Worm (Caenorhabditis elegans) whole organism, early embryonic: ENCODE results near the gene cka-1.

Source experiments
- B0310.2 ChIP-seq: sonication (generic microtip); optimal IDR thresholded peaks from 2 replicates; lab custom pipeline; 2016; ENCODE audit warnings: mild to moderate bottlenecking, missing genetic modification characterization, missing compliant biosample characterization
- F13C5.2 ChIP-seq: sonication (generic microtip); optimal IDR thresholded peaks from 2 replicates; lab custom pipeline; 2017; ENCODE audit warnings: mild to moderate bottlenecking, missing genetic modification characterization, inconsistent platforms, missing compliant biosample characterization
- aly-1 ChIP-seq: sonication (generic microtip); optimal IDR thresholded peaks from 2 replicates; lab custom pipeline; 2016; ENCODE audit warnings: missing genetic modification characterization, missing compliant biosample characterization
- ama-1 ChIP-seq: fragments of 150-350 bp; optimal IDR thresholded peaks from 2 replicates; lab custom pipeline; 2014
- ceh-13 ChIP-seq: fragments of 200-800 bp; sonication (Bioruptor generic); optimal IDR thresholded peaks from 2 replicates; lab custom pipeline; 2018; ENCODE audit warnings: mild to moderate bottlenecking, missing genetic modification characterization, missing compliant biosample characterization
- ets-7 ChIP-seq: sonication (generic microtip); optimal IDR thresholded peaks from 2 replicates; lab custom pipeline; 2016; ENCODE audit warnings: missing genotype, missing genetic modification characterization, missing compliant biosample characterization
- flt-1 ChIP-seq: fragments of 200-800 bp; sonication (Bioruptor generic); IDR thresholded peaks from 2 replicates; pipeline ENCODE4 v1.3.6; 2022; ENCODE audit warnings: missing genetic modification characterization, missing compliant biosample characterization
- hmg-4 ChIP-seq: fragments of 200-800 bp; sonication (Bioruptor generic); optimal IDR thresholded peaks from 2 replicates; lab custom pipeline; 2018; ENCODE audit warnings: mild to moderate bottlenecking, missing genetic modification characterization, missing compliant biosample characterization
- hnd-1 ChIP-seq: sonication (generic microtip); optimal IDR thresholded peaks from 2 replicates; lab custom pipeline; 2016; ENCODE audit warnings: missing genetic modification characterization, missing compliant biosample characterization
- pes-1 ChIP-seq: fragments of 200-800 bp; sonication (Bioruptor generic); IDR thresholded peaks from 2 replicates; pipeline ENCODE4 v1.3.6; 2022; ENCODE audit warnings: missing genetic modification reagents, missing genetic modification characterization, missing compliant biosample characterization
- scrt-1 ChIP-seq: fragments of 200-800 bp; sonication (Bioruptor generic); IDR thresholded peaks from 2 replicates; pipeline ENCODE4 v1.3.6; 2022; ENCODE audit warnings: missing genetic modification characterization, missing compliant biosample characterization
- sea-1 ChIP-seq: fragments of 200-800 bp; sonication (Bioruptor generic); conservative IDR thresholded peaks from 2 replicates; pipeline ENCODE4 v1.3.6; 2022; ENCODE audit warnings: missing genetic modification characterization, missing compliant biosample characterization
- tbx-37 ChIP-seq: fragments of 200-800 bp; sonication (Bioruptor generic); conservative IDR thresholded peaks from 2 replicates; pipeline ENCODE4 v1.3.6; 2022; ENCODE audit warnings: missing genetic modification reagents, missing genetic modification characterization, missing compliant biosample characterization
- tra-4 ChIP-seq: sonication (generic microtip); optimal IDR thresholded peaks from 2 replicates; lab custom pipeline; 2017; ENCODE audit warnings: missing genetic modification characterization, missing compliant biosample characterization

DNA sequence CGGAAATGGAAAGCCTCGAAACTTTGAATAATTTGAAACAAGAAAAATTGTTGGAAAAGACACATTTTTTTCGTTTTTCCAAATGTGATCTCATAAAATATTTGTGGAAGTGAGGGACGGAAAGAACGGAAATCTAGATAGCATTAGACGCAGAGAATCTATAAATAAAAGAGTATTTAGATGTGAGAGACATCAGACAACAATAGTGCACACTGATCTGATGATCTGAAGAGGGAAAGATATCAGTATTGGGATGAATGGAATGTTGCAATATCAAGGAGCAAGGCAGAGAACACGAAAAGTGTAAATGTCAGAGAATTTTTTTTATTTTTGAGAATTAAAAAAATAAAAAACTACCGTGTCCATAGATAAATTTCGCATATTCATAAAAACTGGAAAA lies 2.6 kb downstream of the cka-1 start:
- TF ChIP-seq aly-1 (no peak), ama-1 (lab: Kevin White, UChicago) (no peak), sea-1 (GFP tag; lab: Robert Waterston, UW) (no peak), pes-1 (GFP tag; lab: Robert Waterston, UW) (no peak), F13C5.2 (tag; lab: Kevin White, UChicago) (no peak), tbx-37 (GFP tag; lab: Robert Waterston, UW) (no peak), hmg-4 (GFP tag; lab: Kevin White, UChicago) (no peak), tra-4 (tag; lab: Kevin White, UChicago) (no peak), B0310.2 (tag; lab: Kevin White, UChicago) (no peak), scrt-1 (GFP tag; lab: Robert Waterston, UW) (no peak), flt-1 (GFP tag; lab: Robert Waterston, UW) (no peak), ceh-13 (GFP tag; lab: Kevin White, UChicago) (no peak), hnd-1 (tag; lab: Kevin White, UChicago) (no peak), ets-7 (no peak)
